Fruit fly (Drosophila melanogaster) whole organism, larva: ENCODE data around the gene CG15533.
A peak's percentile ranks its signal among the peaks of the same experiment; 100 is the strongest.

ENCODE experiments used
- noc ChIP-seq: fragments of 200-800 bp; sonication (Bioruptor generic); optimal IDR thresholded peaks from 3 replicates; lab custom pipeline; 2019; ENCODE audit warnings: missing biosample characterization, mild to moderate bottlenecking, missing genetic modification characterization, moderate library complexity

The CG15533 gene

dm6 chr3R:30461608-30462243 lies 33.1 kb downstream of the CG15533 start:
- peak; percentile 26 for TF ChIP-seq noc

dm6 chr3R:30464244-30464643 lies 35.6 kb downstream of the CG15533 start:
- TF ChIP-seq noc, result no peak

DNA sequence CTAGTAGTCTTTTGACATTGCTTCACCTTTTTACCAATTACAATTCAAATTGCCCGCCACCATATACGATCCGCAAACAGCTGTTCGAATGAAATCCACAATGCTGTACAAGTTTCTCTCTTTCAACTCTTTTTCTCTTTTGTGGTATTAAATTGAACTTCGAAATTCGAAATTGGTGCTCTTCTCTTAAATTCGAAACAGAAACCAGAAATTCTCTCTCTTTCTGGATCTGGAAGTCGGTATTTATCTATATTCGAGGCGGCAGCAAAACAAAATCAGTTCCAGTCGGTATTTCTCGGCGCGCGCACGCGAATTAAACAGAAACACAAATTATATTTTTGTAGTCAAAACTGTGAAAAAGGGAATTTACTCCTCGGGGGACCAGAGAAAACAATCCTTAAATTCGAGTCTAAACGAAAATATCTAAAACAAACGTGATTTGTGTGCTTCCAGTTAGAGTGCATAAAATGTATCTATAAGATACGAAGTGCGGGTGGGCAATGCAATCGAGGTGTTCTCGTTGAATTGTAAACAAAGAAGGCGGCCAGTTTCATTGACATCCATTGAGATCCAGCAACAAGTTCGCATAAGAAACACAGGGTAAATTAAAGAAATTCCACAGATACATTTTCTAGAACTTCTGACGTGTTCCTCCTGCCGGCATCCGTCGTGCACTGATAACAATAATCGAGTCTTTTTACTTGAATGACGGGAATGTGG lies 37.3 kb downstream of the CG15533 start, which contains the start of gene PH4alphaEFB:
Gene PH4alphaEFB, plus strand, starts transcription at position 276 of the 720 bp plus-strand sequence.
- TF ChIP-seq noc, result no peak

- no peak for TF ChIP-seq noc
Observed at dm6 chr3R:30466515-30466914, 37.9 kb downstream of the CG15533 start.

- no peak for TF ChIP-seq noc
Observed at dm6 chr3R:30467062-30467461, 38.4 kb downstream of the CG15533 start.

- TF ChIP-seq noc, result no peak
Observed at dm6 chr3R:30470690-30471089, 42.1 kb downstream of the CG15533 start.

dm6 chr3R:30472331-30472730 lies 43.7 kb downstream of the CG15533 start:
- no peak for TF ChIP-seq noc

- no peak for TF ChIP-seq noc
Observed at dm6 chr3R:30474667-30475213, 46.1 kb downstream of the CG15533 start.

- no peak for TF ChIP-seq noc
Observed at dm6 chr3R:30475910-30476309, 47.3 kb downstream of the CG15533 start.

- TF ChIP-seq noc, result no peak
Observed at dm6 chr3R:30476367-30476766, 47.7 kb downstream of the CG15533 start, which contains the start of gene spdo. Gene spdo (plus strand): TSS chr3R:30476684.
